Fruit fly (Drosophila melanogaster) whole organism, embryonic: ENCODE measurements around the gene pyd.

Source experiments
- Adf1 ChIP-seq: fragments of 200-800 bp; sonication (Bioruptor generic); IDR thresholded peaks from 2 replicates; pipeline ENCODE4 v1.3.6; 2022; ENCODE audit warnings: missing biosample characterization, missing genetic modification characterization
- CG11560 ChIP-seq: fragments of 200-800 bp; sonication (Bioruptor generic); IDR thresholded peaks from 3 replicates; pipeline ENCODE4 v1.3.6; 2022; ENCODE audit warnings: missing biosample characterization, missing genetic modification characterization
- CG13424 ChIP-seq: fragments of 200-800 bp; sonication (Bioruptor generic); optimal IDR thresholded peaks from 2 replicates; lab custom pipeline; 2019; ENCODE audit warnings: missing biosample characterization, mild to moderate bottlenecking, missing genetic modification characterization, moderate library complexity
- CG14965 ChIP-seq: fragments of 200-800 bp; sonication (Bioruptor generic); optimal IDR thresholded peaks from 2 replicates; lab custom pipeline; 2016; ENCODE audit warnings: missing biosample characterization, missing genetic modification characterization, borderline replicate concordance
- CG15269 ChIP-seq: fragments of 200-800 bp; sonication (Bioruptor generic); optimal IDR thresholded peaks from 2 replicates; lab custom pipeline; 2018; ENCODE audit warnings: missing biosample characterization, mild to moderate bottlenecking, missing genetic modification characterization, moderate library complexity
- CG1529 ChIP-seq: fragments of 200-800 bp; sonication (Bioruptor generic); optimal IDR thresholded peaks from 3 replicates; lab custom pipeline; 2018; ENCODE audit warnings: missing biosample characterization, missing genetic modification characterization
- CG1603 ChIP-seq: fragments of 200-800 bp; sonication (Bioruptor generic); optimal IDR thresholded peaks from 2 replicates; lab custom pipeline; 2019; ENCODE audit warnings: missing biosample characterization, mild to moderate bottlenecking, missing genetic modification characterization, moderate library complexity
- CG1647 ChIP-seq: fragments of 200-800 bp; sonication (Bioruptor generic); optimal IDR thresholded peaks from 3 replicates; lab custom pipeline; 2016; ENCODE audit warnings: missing biosample characterization, missing genetic modification characterization
- CG17186 ChIP-seq: fragments of 200-800 bp; sonication (Bioruptor generic); optimal IDR thresholded peaks from 3 replicates; lab custom pipeline; 2017; ENCODE audit warnings: missing biosample characterization, missing genetic modification reagents, missing genetic modification characterization
- CG2712 ChIP-seq: fragments of 200-800 bp; optimal IDR thresholded peaks from 3 replicates; lab custom pipeline; 2019; ENCODE audit warnings: missing biosample characterization, mild to moderate bottlenecking, missing genetic modification characterization, moderate library complexity
- CG31224 ChIP-seq: fragments of 200-800 bp; sonication (Bioruptor generic); IDR thresholded peaks from 2 replicates; pipeline ENCODE4 v1.3.6; 2022; ENCODE audit warnings: missing biosample characterization, missing genetic modification characterization
- CG34224 ChIP-seq: fragments of 200-800 bp; sonication (Bioruptor generic); IDR thresholded peaks from 3 replicates; pipeline ENCODE4 v1.3.6; 2022; ENCODE audit warnings: missing biosample characterization, missing genetic modification characterization; ENCODE audit not compliant: partially characterized antibody
- CG43689 ChIP-seq: fragments of 200-800 bp; sonication (Bioruptor generic); IDR thresholded peaks from 2 replicates; pipeline ENCODE4 v1.3.6; 2022; ENCODE audit warnings: missing biosample characterization, missing genetic modification characterization
- CG8290 ChIP-seq, 3 experiments: fragments of 200-800 bp; sonication (Bioruptor generic); optimal IDR thresholded peaks; 2 replicates each; lab custom pipeline; 2016 to 2019; ENCODE audit warnings: missing biosample characterization in 3 of 3, missing genetic modification characterization in 3 of 3, mild to moderate bottlenecking in 2 of 3, moderate library complexity in 1 of 3
- CG9437 ChIP-seq: fragments of 200-800 bp; sonication (Bioruptor generic); optimal IDR thresholded peaks from 2 replicates; lab custom pipeline; 2018; ENCODE audit warnings: missing biosample characterization, mild to moderate bottlenecking, missing genetic modification characterization
- CG9876 ChIP-seq: fragments of 200-800 bp; sonication (Bioruptor generic); optimal IDR thresholded peaks from 2 replicates; lab custom pipeline; 2016; ENCODE audit warnings: missing biosample characterization, missing genetic modification characterization
- CHES-1-like ChIP-seq: fragments of 200-800 bp; sonication (Bioruptor generic); optimal IDR thresholded peaks from 2 replicates; lab custom pipeline; 2016; ENCODE audit warnings: missing biosample characterization, missing genetic modification characterization
- Doc3 ChIP-seq: fragments of 200-800 bp; sonication (Bioruptor generic); IDR thresholded peaks from 3 replicates; pipeline ENCODE4 v1.3.6; 2022; ENCODE audit warnings: missing biosample characterization, missing genetic modification characterization; ENCODE audit not compliant: partially characterized antibody
- Ets97D ChIP-seq: fragments of 200-800 bp; sonication (Bioruptor generic); optimal IDR thresholded peaks from 3 replicates; lab custom pipeline; 2016; ENCODE audit warnings: missing biosample characterization, missing genetic modification characterization
- HLH3B ChIP-seq: fragments of 200-800 bp; sonication (Bioruptor generic); IDR thresholded peaks from 2 replicates; pipeline ENCODE4 v1.3.6; 2022; ENCODE audit warnings: missing biosample characterization, missing genetic modification characterization
- HLH4C ChIP-seq: fragments of 200-800 bp; sonication (Bioruptor generic); IDR thresholded peaks from 3 replicates; pipeline ENCODE4 v1.3.6; 2022; ENCODE audit warnings: missing biosample characterization, missing genetic modification characterization; ENCODE audit not compliant: partially characterized antibody
- Hey ChIP-seq: fragments of 200-800 bp; sonication (Bioruptor generic); optimal IDR thresholded peaks from 3 replicates; lab custom pipeline; 2018; ENCODE audit warnings: missing biosample characterization, mild to moderate bottlenecking, missing genetic modification characterization
- Mrtf ChIP-seq: fragments of 200-800 bp; sonication (Bioruptor generic); IDR thresholded peaks from 3 replicates; pipeline ENCODE4 v1.3.6; 2022; ENCODE audit warnings: missing biosample characterization, missing genetic modification characterization
- Six4 ChIP-seq: fragments of 200-800 bp; sonication (Bioruptor generic); optimal IDR thresholded peaks from 2 replicates; lab custom pipeline; 2016; ENCODE audit warnings: missing biosample characterization, missing genetic modification characterization
- Spps ChIP-seq: fragments of 200-800 bp; sonication (Bioruptor generic); optimal IDR thresholded peaks from 2 replicates; lab custom pipeline; 2018; ENCODE audit warnings: missing biosample characterization, mild to moderate bottlenecking, missing genetic modification characterization
- Sry-β ChIP-seq: fragments of 200-800 bp; sonication (Bioruptor generic); optimal IDR thresholded peaks from 2 replicates; lab custom pipeline; 2018; ENCODE audit warnings: missing biosample characterization, mild to moderate bottlenecking, missing genetic modification characterization, moderate library complexity
- Stat92E ChIP-seq, 3 experiments: fragments of >200 bp in 2 of 3; fragments of 200-800 bp in 1 of 3; sonication (Bioruptor generic) in 1 of 3; optimal IDR thresholded peaks; 2 replicates each; lab custom pipeline; 2017 to 2019; ENCODE audit warnings: missing biosample characterization in 3 of 3, missing genetic modification characterization in 3 of 3, mild to moderate bottlenecking in 1 of 3, moderate library complexity in 1 of 3
- bcd ChIP-seq: fragments of 200-800 bp; sonication (Bioruptor generic); optimal IDR thresholded peaks from 2 replicates; lab custom pipeline; 2017; ENCODE audit warnings: missing biosample characterization, mild to moderate bottlenecking, missing genetic modification characterization
- caup ChIP-seq: fragments of 200-800 bp; sonication (Bioruptor generic); optimal IDR thresholded peaks from 3 replicates; lab custom pipeline; 2017; ENCODE audit warnings: missing biosample characterization, mild to moderate bottlenecking, missing genetic modification characterization, moderate library complexity; ENCODE audit not compliant: severe bottlenecking
- danr ChIP-seq: fragments of 200-800 bp; sonication (Bioruptor generic); IDR thresholded peaks from 2 replicates; pipeline ENCODE4 v1.3.6; 2022; ENCODE audit warnings: missing biosample characterization, missing genetic modification characterization
- fd3F ChIP-seq: fragments of 200-800 bp; sonication (Bioruptor generic); optimal IDR thresholded peaks from 2 replicates; lab custom pipeline; 2018; ENCODE audit warnings: missing biosample characterization, mild to moderate bottlenecking, missing genetic modification characterization, moderate library complexity
- gce ChIP-seq: fragments of 200-800 bp; sonication (Bioruptor generic); IDR thresholded peaks from 3 replicates; pipeline ENCODE4 v1.3.6; 2022; ENCODE audit warnings: missing biosample characterization, missing genetic modification characterization
- her ChIP-seq: fragments of 200-800 bp; sonication (Bioruptor generic); optimal IDR thresholded peaks from 2 replicates; lab custom pipeline; 2016; ENCODE audit warnings: missing biosample characterization, missing genetic modification characterization
- inv ChIP-seq: fragments of 200-800 bp; sonication (Bioruptor generic); IDR thresholded peaks from 2 replicates; pipeline ENCODE4 v1.3.6; 2022; ENCODE audit warnings: missing biosample characterization, missing genetic modification characterization; ENCODE audit not compliant: partially characterized antibody
- jing ChIP-seq: fragments of 200-800 bp; sonication (Bioruptor generic); optimal IDR thresholded peaks from 2 replicates; lab custom pipeline; 2018; ENCODE audit warnings: missing biosample characterization, mild to moderate bottlenecking, missing genetic modification characterization
- jumu ChIP-seq: fragments of 200-800 bp; sonication (Bioruptor generic); optimal IDR thresholded peaks from 3 replicates; lab custom pipeline; 2016; ENCODE audit warnings: missing biosample characterization, missing genetic modification characterization
- kah ChIP-seq: fragments of 200-800 bp; sonication (Bioruptor generic); optimal IDR thresholded peaks from 2 replicates; lab custom pipeline; 2018; ENCODE audit warnings: missing biosample characterization, mild to moderate bottlenecking, missing genetic modification characterization
- nau ChIP-seq: fragments of 200-800 bp; sonication (Bioruptor generic); optimal IDR thresholded peaks from 3 replicates; lab custom pipeline; 2017; ENCODE audit warnings: missing biosample characterization, mild to moderate bottlenecking, missing genetic modification characterization, missing genetic modification reagents
- nmo ChIP-seq: fragments of 200-800 bp; sonication (Bioruptor generic); optimal IDR thresholded peaks from 2 replicates; lab custom pipeline; 2018; ENCODE audit warnings: missing biosample characterization, mild to moderate bottlenecking, missing genetic modification characterization, moderate library complexity
- p53 ChIP-seq: fragments of 200-800 bp; sonication (Bioruptor generic); optimal IDR thresholded peaks from 2 replicates; lab custom pipeline; 2016; ENCODE audit warnings: missing biosample characterization, missing genetic modification characterization
- prd ChIP-seq, 3 experiments: fragments of >200 bp in 2 of 3; fragments of 200-800 bp in 1 of 3; sonication (Bioruptor generic) in 1 of 3; optimal IDR thresholded peaks in 2 of 3; IDR thresholded peaks in 1 of 3; 2 replicates in 2 of 3; 3 replicates in 1 of 3; pipeline versions ENCODE4 v1.3.6 to Lab custom; 2017 to 2022; ENCODE audit warnings: missing biosample characterization in 1 of 3, missing genetic modification characterization in 1 of 3
- pros ChIP-seq: fragments of 200-800 bp; sonication (Bioruptor generic); optimal IDR thresholded peaks from 3 replicates; lab custom pipeline; 2019; ENCODE audit warnings: missing biosample characterization, mild to moderate bottlenecking, missing genetic modification characterization, moderate library complexity
- row ChIP-seq: fragments of 200-800 bp; sonication (Bioruptor generic); IDR thresholded peaks from 3 replicates; pipeline ENCODE4 v1.3.6; 2022; ENCODE audit warnings: missing biosample characterization, missing genetic modification characterization
- shn ChIP-seq: fragments of 200-800 bp; sonication (Bioruptor generic); optimal IDR thresholded peaks from 3 replicates; lab custom pipeline; 2016; ENCODE audit warnings: missing biosample characterization, missing genetic modification characterization
- stwl ChIP-seq: fragments of 200-800 bp; sonication (Bioruptor generic); optimal IDR thresholded peaks from 3 replicates; lab custom pipeline; 2018; ENCODE audit warnings: missing biosample characterization, mild to moderate bottlenecking, missing genetic modification characterization, moderate library complexity
- unpg ChIP-seq: fragments of 200-800 bp; sonication (Bioruptor generic); optimal IDR thresholded peaks from 3 replicates; lab custom pipeline; 2018; ENCODE audit warnings: missing biosample characterization, mild to moderate bottlenecking, missing genetic modification characterization, moderate library complexity

The pyd gene

dm6 chr3R:8938494-8939404 is 7.1 kb upstream of the pyd start, which contains the start of gene ScsbetaA (continued):
- peak; percentile 73 for TF ChIP-seq stwl (tag; lab: Kevin White, UChicago)
- no peak for TF ChIP-seq fd3F (GFP tag; lab: Kevin White, UChicago)
- TF ChIP-seq CG1647 = peak; percentile 0
- no peak for TF ChIP-seq danr
- TF ChIP-seq CG15269 (tag; lab: Kevin White, UChicago) = no peak
- TF ChIP-seq CG2712 (tag; lab: Kevin White, UChicago) = peak; percentile 58
- TF ChIP-seq Six4 (GFP tag; lab: Kevin White, UChicago) = no peak
- TF ChIP-seq pros (GFP tag; lab: Kevin White, UChicago) = no peak
- TF ChIP-seq nau (GFP tag; lab: Kevin White, UChicago) = peak; percentile 33
- TF ChIP-seq HLH3B (GFP tag; lab: Robert Waterston, UW) = no peak
- no peak for TF ChIP-seq gce (GFP tag; lab: Robert Waterston, UW)
- TF ChIP-seq p53 (GFP tag; lab: Kevin White, UChicago) = no peak
- no peak for TF ChIP-seq prd (optimal IDR thresholded peaks at IDR 0.05; lab: Kevin White, UChicago)
- TF ChIP-seq prd (GFP tag; IDR thresholded peaks at IDR 0.05; lab: Robert Waterston, UW) = no peak
- peak; percentile 69 for TF ChIP-seq Ets97D (GFP tag; lab: Kevin White, UChicago)
- peak; percentile 59; the same call in 2 of the 3 replicates for TF ChIP-seq Doc3
- peak; percentile 70 for TF ChIP-seq CG1603 (tag; lab: Kevin White, UChicago)
- no peak for TF ChIP-seq caup (GFP tag; lab: Kevin White, UChicago)
- peak; percentile 77; the same call in 1 of the 2 replicates for TF ChIP-seq inv (GFP tag; lab: Robert Waterston, UW)
- peak; percentile 77 for TF ChIP-seq CG34224 (GFP tag; lab: Robert Waterston, UW)
- no peak for TF ChIP-seq CG11560 (tag; lab: Robert Waterston, UW)
- TF ChIP-seq CG14965 (GFP tag; lab: Kevin White, UChicago) = no peak
- TF ChIP-seq unpg (GFP tag; lab: Kevin White, UChicago) = no peak
- TF ChIP-seq CG17186 (GFP tag; lab: Kevin White, UChicago) = peak; percentile 4
- TF ChIP-seq CG9876 (GFP tag; lab: Kevin White, UChicago) = no peak
- TF ChIP-seq CG1529 (GFP tag; lab: Kevin White, UChicago) = no peak
- TF ChIP-seq CHES-1-like (GFP tag; lab: Kevin White, UChicago) = no peak
- peak; percentile 33; the same call in 1 of the 3 replicates for TF ChIP-seq row
- TF ChIP-seq bcd (GFP tag; lab: Kevin White, UChicago) = no peak
- TF ChIP-seq nmo (GFP tag; lab: Kevin White, UChicago) = peak; percentile 30
- no peak for TF ChIP-seq jing
- TF ChIP-seq shn (GFP tag; lab: Kevin White, UChicago) = no peak
- TF ChIP-seq Hey (tag; lab: Kevin White, UChicago) = no peak
- peak; percentile 75 for TF ChIP-seq HLH4C (GFP tag; lab: Robert Waterston, UW)
- no peak for TF ChIP-seq CG13424 (tag; lab: Kevin White, UChicago)
- peak; percentile 3 for TF ChIP-seq Sry-β (GFP tag; lab: Kevin White, UChicago)
- TF ChIP-seq CG8290 (GFP tag; optimal IDR thresholded peaks at IDR 0.05; lab: Kevin White, UChicago) = peak; percentile 8
- TF ChIP-seq CG8290 (tag; optimal IDR thresholded peaks at IDR 0.05; lab: Kevin White, UChicago) = no peak
- no peak for TF ChIP-seq Spps (tag; lab: Kevin White, UChicago)
- no peak for TF ChIP-seq her (GFP tag; lab: Kevin White, UChicago)
- no peak for TF ChIP-seq CG31224
- peak; percentile 22 for TF ChIP-seq kah
- no peak for TF ChIP-seq Adf1 (GFP tag; lab: Robert Waterston, UW)
- peak in 1 of 3 experiments; percentile 52 for TF ChIP-seq Stat92E (GFP tag; optimal IDR thresholded peaks at IDR 0.05; lab: Kevin White, UChicago)
- TF ChIP-seq CG43689 (GFP tag; lab: Robert Waterston, UW) = no peak
- TF ChIP-seq CG9437 (GFP tag; lab: Kevin White, UChicago) = no peak
- TF ChIP-seq jumu (GFP tag; lab: Kevin White, UChicago) = no peak
- no peak for TF ChIP-seq Mrtf (GFP tag; lab: Robert Waterston, UW)
